Worm (Caenorhabditis elegans): ENCODE data around the gene ZK652.8.

The ZK652.8 gene

ce11 chrIII:7857142-7857541 is 13.7 kb upstream of the ZK652.8 start, which contains the start of gene tag-307:
TSS of gene tag-307 (minus strand) at chrIII:7857242.
- TF ChIP-seq unc-62 (GFP tag; optimal IDR thresholded peaks at IDR 0.05 in 1 of 2) (peak in 1 of 2 experiments; percentile 56), unc-62 (tag; optimal IDR thresholded peaks at IDR 0.05) (no peak), F44E2.7 (GFP tag; IDR thresholded peaks at IDR 0.05) (no peak)

- TF ChIP-seq nhr-102 (tag; optimal IDR thresholded peaks at IDR 0.05) (no peak), lin-38 (GFP tag; IDR thresholded peaks at IDR 0.05) (peak; percentile 49), zip-2 (tag; optimal IDR thresholded peaks at IDR 0.05) (no peak), pha-4 (GFP tag; IDR thresholded peaks at IDR 0.05) (peak; percentile 20; the same call in 1 of the 2 replicates), pha-4 (tag; optimal IDR thresholded peaks at IDR 0.05) (no peak), lin-15B (tag; optimal IDR thresholded peaks at IDR 0.05) (no peak), php-3 (GFP tag; IDR thresholded peaks at IDR 0.05) (no peak), nhr-77 (tag; optimal IDR thresholded peaks at IDR 0.05) (no peak), nhr-6 (tag; optimal IDR thresholded peaks at IDR 0.05) (no peak), sdz-12 (GFP tag; optimal IDR thresholded peaks at IDR 0.05) (no peak), aha-1 (tag) (peak; percentile 53), ztf-7 (tag; optimal IDR thresholded peaks at IDR 0.05) (no peak), zag-1 (tag; optimal IDR thresholded peaks at IDR 0.05) (no peak), mxl-3 (GFP tag; optimal IDR thresholded peaks at IDR 0.05) (no peak), snpc-4 (tag; optimal IDR thresholded peaks at IDR 0.05) (no peak), lim-7 (GFP tag; IDR thresholded peaks at IDR 0.05) (no peak), jun-1 (tag; optimal IDR thresholded peaks at IDR 0.05) (no peak), R02D3.7 (tag; optimal IDR thresholded peaks at IDR 0.05) (no peak), T26A8.4 (GFP tag; IDR thresholded peaks at IDR 0.05) (no peak), Y105C5A.15 (GFP tag; IDR thresholded peaks at IDR 0.05) (0 out of 2 replicates have a peak, but pooled peaks have one; percentile 6), T20F7.1 (GFP tag; optimal IDR thresholded peaks at IDR 0.05) (no peak), snpc-1.2 (GFP tag; IDR thresholded peaks at IDR 0.05) (peak; percentile 54; the same call in 1 of the 2 replicates), madf-9 (GFP tag; conservative IDR thresholded peaks at IDR 0.05) (0 out of 2 replicates have a peak, but pooled peaks have one; percentile 23), F49E8.2 (tag; optimal IDR thresholded peaks at IDR 0.05; ENCODE audit: borderline replicate concordance) (peak; percentile 33), F44E2.7 (GFP tag; IDR thresholded peaks at IDR 0.05) (no peak), F26F4.8 (GFP tag; conservative IDR thresholded peaks at IDR 0.05) (no peak), nhr-28 (tag; optimal IDR thresholded peaks at IDR 0.05) (no peak), F10B5.3 (tag; optimal IDR thresholded peaks at IDR 0.05) (no peak), gei-8 (GFP tag; optimal IDR thresholded peaks at IDR 0.05) (no peak), hlh-11 (tag; optimal IDR thresholded peaks at IDR 0.05) (no peak), ctbp-1 (GFP tag; IDR thresholded peaks at IDR 0.05) (0 out of 2 replicates have a peak, but pooled peaks have one; percentile 9), mes-2 (tag; optimal IDR thresholded peaks at IDR 0.05; ENCODE audit: poor library complexity, severe bottlenecking) (no peak)
Measured at ce11 chrIII:7855468-7855867, 12.0 kb upstream of the ZK652.8 start.

ce11 chrIII:7854494-7855184 is 11.2 kb upstream of the ZK652.8 start, which contains the start of gene rpl-35:
TSS of gene rpl-35 (plus strand) at chrIII:7855134.
- TF ChIP-seq dmd-9 (GFP tag; IDR thresholded peaks at IDR 0.05) (peak; percentile 99), nhr-111 (GFP tag; optimal IDR thresholded peaks at IDR 0.05) (peak; percentile 96), duxl-1 (tag; optimal IDR thresholded peaks at IDR 0.05; ENCODE audit: poor library complexity) (peak; percentile 98), nhr-41 (GFP tag; IDR thresholded peaks at IDR 0.05) (peak; percentile 99), nhr-76 (tag; optimal IDR thresholded peaks at IDR 0.05) (peak; percentile 86), lin-29 (GFP tag; IDR thresholded peaks at IDR 0.05) (peak; percentile 99), Y105C5A.15 (GFP tag; IDR thresholded peaks at IDR 0.05) (peak; percentile 95), nhr-11 (tag; optimal IDR thresholded peaks at IDR 0.05) (peak; percentile 99), dve-1 (tag; optimal IDR thresholded peaks at IDR 0.05; ENCODE audit: insufficient read depth) (peak; percentile 100), nhr-42 (GFP tag; IDR thresholded peaks at IDR 0.05) (peak; percentile 99), ceh-62 (tag; optimal IDR thresholded peaks at IDR 0.05) (no peak), arid-1 (GFP tag; conservative IDR thresholded peaks at IDR 0.05) (peak; percentile 99), cey-2 (tag; optimal IDR thresholded peaks at IDR 0.05; ENCODE audit: borderline replicate concordance, insufficient read depth) (peak; percentile 88), fkh-10 (GFP tag; optimal IDR thresholded peaks at IDR 0.05) (peak; percentile 99), vab-7 (GFP tag; IDR thresholded peaks at IDR 0.05) (peak; percentile 99), unc-39 (tag; optimal IDR thresholded peaks at IDR 0.05) (no peak), zip-11 (GFP tag; IDR thresholded peaks at IDR 0.05) (peak; percentile 86; the same call in 1 of the 2 replicates)
